Fruit fly (Drosophila melanogaster) whole organism, embryonic: Measurements from ENCODE around the gene ftz-f1.
A peak's percentile ranks its signal among the peaks of the same experiment; 100 is the strongest.

Experiments
- Aef1 ChIP-seq: fragments of 200-800 bp; sonication (Bioruptor generic); IDR thresholded peaks from 3 replicates; pipeline ENCODE4 v1.3.6; 2022; ENCODE audit warnings: missing biosample characterization, missing genetic modification characterization
- Bgb ChIP-seq: fragments of 200-800 bp; sonication (Bioruptor generic); IDR thresholded peaks from 2 replicates; pipeline ENCODE4 v1.3.6; 2022; ENCODE audit warnings: missing biosample characterization, missing genetic modification characterization; ENCODE audit not compliant: partially characterized antibody
- CG10274 ChIP-seq: fragments of 200-800 bp; sonication (Bioruptor generic); optimal IDR thresholded peaks from 3 replicates; lab custom pipeline; 2017; ENCODE audit warnings: missing biosample characterization, mild to moderate bottlenecking, missing genetic modification characterization
- CG10979 ChIP-seq: fragments of 200-800 bp; sonication (Bioruptor generic); optimal IDR thresholded peaks from 2 replicates; lab custom pipeline; 2018; ENCODE audit warnings: missing biosample characterization, mild to moderate bottlenecking, missing genetic modification characterization, moderate library complexity
- CG12219 ChIP-seq: fragments of 200-800 bp; sonication (Bioruptor generic); optimal IDR thresholded peaks from 3 replicates; lab custom pipeline; 2018; ENCODE audit warnings: missing biosample characterization, mild to moderate bottlenecking, missing genetic modification characterization
- CG13624 ChIP-seq: fragments of 200-800 bp; sonication (Bioruptor generic); optimal IDR thresholded peaks from 2 replicates; lab custom pipeline; 2016; ENCODE audit warnings: missing biosample characterization, missing genetic modification characterization
- CG14050 ChIP-seq: fragments of 200-800 bp; sonication (Bioruptor generic); IDR thresholded peaks from 3 replicates; pipeline ENCODE4 v1.3.6; 2022; ENCODE audit warnings: missing biosample characterization, missing genetic modification characterization
- CG14441 ChIP-seq: fragments of 200-800 bp; sonication (Bioruptor generic); IDR thresholded peaks from 2 replicates; pipeline ENCODE4 v1.3.6; 2022; ENCODE audit warnings: missing biosample characterization, missing genetic modification characterization
- CG14860 ChIP-seq: fragments of 200-800 bp; sonication (Bioruptor generic); IDR thresholded peaks from 3 replicates; pipeline ENCODE4 v1.3.6; 2022; ENCODE audit warnings: missing biosample characterization, missing genetic modification characterization; ENCODE audit not compliant: partially characterized antibody
- CG17328 ChIP-seq: fragments of 200-800 bp; sonication (Bioruptor generic); IDR thresholded peaks from 2 replicates; pipeline ENCODE4 v1.3.6; 2022; ENCODE audit warnings: missing biosample characterization, missing genetic modification characterization
- CG1832 ChIP-seq: fragments of 200-800 bp; sonication (Bioruptor generic); optimal IDR thresholded peaks from 2 replicates; lab custom pipeline; 2017; ENCODE audit warnings: missing biosample characterization, mild to moderate bottlenecking, missing genetic modification characterization, inconsistent platforms
- CG30403 ChIP-seq: fragments of 200-800 bp; sonication (Bioruptor generic); optimal IDR thresholded peaks from 3 replicates; lab custom pipeline; 2016; ENCODE audit warnings: missing biosample characterization, missing genetic modification characterization
- CG32532 ChIP-seq: fragments of 200-800 bp; sonication (Bioruptor generic); IDR thresholded peaks from 2 replicates; pipeline ENCODE4 v1.3.6; 2022; ENCODE audit warnings: missing biosample characterization, missing genetic modification characterization
- CG3281 ChIP-seq: fragments of 200-800 bp; sonication (Bioruptor generic); optimal IDR thresholded peaks from 3 replicates; lab custom pipeline; 2017; ENCODE audit warnings: missing biosample characterization, mild to moderate bottlenecking, missing genetic modification characterization
- CG4360 ChIP-seq: fragments of 200-800 bp; sonication (Bioruptor generic); IDR thresholded peaks from 2 replicates; pipeline ENCODE4 v1.3.6; 2022; ENCODE audit warnings: missing biosample characterization, missing genetic modification characterization
- CG4854 ChIP-seq: fragments of 200-800 bp; sonication (Bioruptor generic); optimal IDR thresholded peaks from 2 replicates; lab custom pipeline; 2016; ENCODE audit warnings: missing biosample characterization, missing genetic modification characterization, inconsistent platforms
- CG6254 ChIP-seq: fragments of 200-800 bp; sonication (Bioruptor generic); optimal IDR thresholded peaks from 3 replicates; lab custom pipeline; 2017; ENCODE audit warnings: mild to moderate bottlenecking, missing biosample characterization, missing genetic modification reagents, missing genetic modification characterization
- CG6689 ChIP-seq: fragments of 200-800 bp; sonication (Bioruptor generic); IDR thresholded peaks from 2 replicates; pipeline ENCODE4 v1.3.6; 2022; ENCODE audit warnings: missing biosample characterization, missing genetic modification characterization
- CG8290 ChIP-seq, 3 experiments: fragments of 200-800 bp; sonication (Bioruptor generic); optimal IDR thresholded peaks; 2 replicates each; lab custom pipeline; 2016 to 2019; ENCODE audit warnings: missing biosample characterization in 3 of 3, missing genetic modification characterization in 3 of 3, mild to moderate bottlenecking in 2 of 3, moderate library complexity in 1 of 3
- Camta ChIP-seq: fragments of 200-800 bp; sonication (Bioruptor generic); optimal IDR thresholded peaks from 2 replicates; lab custom pipeline; 2016; ENCODE audit warnings: missing biosample characterization, missing genetic modification characterization
- Dll ChIP-seq: fragments of 200-800 bp; sonication (Bioruptor generic); IDR thresholded peaks from 4 replicates; pipeline ENCODE4 v1.3.6; 2022; ENCODE audit warnings: missing biosample characterization, missing genetic modification characterization; ENCODE audit not compliant: partially characterized antibody
- Doc2 ChIP-seq: fragments of 200-800 bp; sonication (Bioruptor generic); IDR thresholded peaks from 2 replicates; pipeline ENCODE4 v1.3.6; 2022; ENCODE audit warnings: missing biosample characterization, missing genetic modification characterization
- Hr3 ChIP-seq: fragments of 200-800 bp; sonication (Bioruptor generic); optimal IDR thresholded peaks from 3 replicates; lab custom pipeline; 2016; ENCODE audit warnings: missing biosample characterization, missing genetic modification characterization
- Nf-YB ChIP-seq: fragments of 200-800 bp; sonication (Bioruptor generic); optimal IDR thresholded peaks from 3 replicates; lab custom pipeline; 2019; ENCODE audit warnings: missing biosample characterization, mild to moderate bottlenecking, missing genetic modification characterization, moderate library complexity
- Sox102F ChIP-seq: fragments of 200-800 bp; sonication (Bioruptor generic); optimal IDR thresholded peaks from 2 replicates; lab custom pipeline; 2018; ENCODE audit warnings: missing biosample characterization, mild to moderate bottlenecking, missing genetic modification characterization, moderate library complexity
- bab2 ChIP-seq: fragments of 200-800 bp; sonication (Bioruptor generic); optimal IDR thresholded peaks from 2 replicates; lab custom pipeline; 2016; ENCODE audit warnings: missing biosample characterization, missing genetic modification characterization
- bsh ChIP-seq, 2 experiments: fragments of 200-800 bp; sonication (Bioruptor generic); optimal IDR thresholded peaks; 2 replicates each; lab custom pipeline; 2017 to 2018; ENCODE audit warnings: mild to moderate bottlenecking in 2 of 2, missing biosample characterization in 2 of 2, missing genetic modification characterization in 2 of 2, moderate library complexity in 1 of 2
- btn ChIP-seq: fragments of 200-800 bp; sonication (Bioruptor generic); optimal IDR thresholded peaks from 2 replicates; lab custom pipeline; 2016; ENCODE audit warnings: missing biosample characterization, missing genetic modification characterization
- chinmo ChIP-seq: fragments of 200-800 bp; sonication (Bioruptor generic); IDR thresholded peaks from 4 replicates; pipeline ENCODE4 v1.3.6; 2022; ENCODE audit warnings: missing biosample characterization, missing genetic modification characterization; ENCODE audit not compliant: partially characterized antibody
- ci ChIP-seq: fragments of 200-800 bp; sonication (Bioruptor generic); IDR thresholded peaks from 3 replicates; pipeline ENCODE4 v1.3.6; 2022; ENCODE audit warnings: missing biosample characterization, missing genetic modification characterization
- cwo ChIP-seq: fragments of 200-800 bp; sonication (Bioruptor generic); optimal IDR thresholded peaks from 3 replicates; lab custom pipeline; 2017; ENCODE audit warnings: missing biosample characterization, missing genetic modification characterization, mild to moderate bottlenecking, moderate library complexity, missing genetic modification reagents
- fd64A ChIP-seq: fragments of 200-800 bp; sonication (Bioruptor generic); optimal IDR thresholded peaks from 3 replicates; lab custom pipeline; 2018; ENCODE audit warnings: missing biosample characterization, mild to moderate bottlenecking, missing genetic modification characterization
- gcm2 ChIP-seq: fragments of 200-800 bp; sonication (Bioruptor generic); optimal IDR thresholded peaks from 2 replicates; lab custom pipeline; 2016; ENCODE audit warnings: missing biosample characterization, missing genetic modification characterization
- grn ChIP-seq: fragments of 200-800 bp; sonication (Bioruptor generic); optimal IDR thresholded peaks from 3 replicates; lab custom pipeline; 2017; ENCODE audit warnings: missing biosample characterization, missing genetic modification characterization
- ham ChIP-seq: fragments of 200-800 bp; sonication (Bioruptor generic); IDR thresholded peaks from 2 replicates; pipeline ENCODE4 v1.3.6; 2022; ENCODE audit warnings: missing biosample characterization, missing genetic modification characterization
- knrl ChIP-seq: fragments of 200-800 bp; sonication (Bioruptor generic); IDR thresholded peaks from 3 replicates; pipeline ENCODE4 v1.3.6; 2022; ENCODE audit warnings: missing biosample characterization, missing genetic modification characterization; ENCODE audit not compliant: partially characterized antibody
- lbe ChIP-seq: fragments of 200-800 bp; sonication (Bioruptor generic); optimal IDR thresholded peaks from 2 replicates; lab custom pipeline; 2016; ENCODE audit warnings: missing biosample characterization, mild to moderate bottlenecking, missing genetic modification characterization
- lov ChIP-seq, 2 experiments: fragments of 200-800 bp in 1 of 2; fragments of >200 bp in 1 of 2; sonication (Bioruptor generic) in 1 of 2; IDR thresholded peaks in 1 of 2; optimal IDR thresholded peaks in 1 of 2; 2 replicates in 1 of 2; 3 replicates in 1 of 2; pipeline versions ENCODE4 v1.3.6 to Lab custom; 2017 to 2022; ENCODE audit warnings: missing biosample characterization in 1 of 2, missing genetic modification characterization in 1 of 2
- nom ChIP-seq: fragments of 200-800 bp; sonication (Bioruptor generic); optimal IDR thresholded peaks from 2 replicates; lab custom pipeline; 2017; ENCODE audit warnings: missing biosample characterization, missing genetic modification characterization, mild to moderate bottlenecking, moderate library complexity, missing genetic modification reagents
- row ChIP-seq: fragments of 200-800 bp; sonication (Bioruptor generic); IDR thresholded peaks from 3 replicates; pipeline ENCODE4 v1.3.6; 2022; ENCODE audit warnings: missing biosample characterization, missing genetic modification characterization
- salm ChIP-seq: fragments of 200-800 bp; sonication (Bioruptor generic); optimal IDR thresholded peaks from 2 replicates; lab custom pipeline; 2018; ENCODE audit warnings: missing biosample characterization, mild to moderate bottlenecking, missing genetic modification characterization
- sc ChIP-seq, 3 experiments: fragments of >200 bp in 2 of 3; fragments of 200-800 bp in 1 of 3; sonication (Bioruptor generic) in 1 of 3; optimal IDR thresholded peaks; 2 replicates in 2 of 3; 3 replicates in 1 of 3; lab custom pipeline; 2017; ENCODE audit warnings: mild to moderate bottlenecking in 1 of 3, missing biosample characterization in 1 of 3, missing genetic modification characterization in 1 of 3, missing genetic modification reagents in 1 of 3
- sens ChIP-seq: fragments of 200-800 bp; sonication (Bioruptor generic); peaks from one replicate; lab custom pipeline; 2016; ENCODE audit warnings: missing biosample characterization, missing genetic modification characterization
- sna ChIP-seq: fragments of 200-800 bp; sonication (Bioruptor generic); IDR thresholded peaks from 2 replicates; pipeline ENCODE4 v1.3.6; 2022; ENCODE audit warnings: missing biosample characterization, missing genetic modification characterization; ENCODE audit not compliant: partially characterized antibody
- sug ChIP-seq: fragments of 200-800 bp; optimal IDR thresholded peaks from 2 replicates; lab custom pipeline; 2019; ENCODE audit warnings: missing biosample characterization, mild to moderate bottlenecking, missing genetic modification characterization, moderate library complexity
- yki ChIP-seq: fragments of >200 bp; optimal IDR thresholded peaks from 3 replicates; lab custom pipeline; 2018

Gene ftz-f1

DNA sequence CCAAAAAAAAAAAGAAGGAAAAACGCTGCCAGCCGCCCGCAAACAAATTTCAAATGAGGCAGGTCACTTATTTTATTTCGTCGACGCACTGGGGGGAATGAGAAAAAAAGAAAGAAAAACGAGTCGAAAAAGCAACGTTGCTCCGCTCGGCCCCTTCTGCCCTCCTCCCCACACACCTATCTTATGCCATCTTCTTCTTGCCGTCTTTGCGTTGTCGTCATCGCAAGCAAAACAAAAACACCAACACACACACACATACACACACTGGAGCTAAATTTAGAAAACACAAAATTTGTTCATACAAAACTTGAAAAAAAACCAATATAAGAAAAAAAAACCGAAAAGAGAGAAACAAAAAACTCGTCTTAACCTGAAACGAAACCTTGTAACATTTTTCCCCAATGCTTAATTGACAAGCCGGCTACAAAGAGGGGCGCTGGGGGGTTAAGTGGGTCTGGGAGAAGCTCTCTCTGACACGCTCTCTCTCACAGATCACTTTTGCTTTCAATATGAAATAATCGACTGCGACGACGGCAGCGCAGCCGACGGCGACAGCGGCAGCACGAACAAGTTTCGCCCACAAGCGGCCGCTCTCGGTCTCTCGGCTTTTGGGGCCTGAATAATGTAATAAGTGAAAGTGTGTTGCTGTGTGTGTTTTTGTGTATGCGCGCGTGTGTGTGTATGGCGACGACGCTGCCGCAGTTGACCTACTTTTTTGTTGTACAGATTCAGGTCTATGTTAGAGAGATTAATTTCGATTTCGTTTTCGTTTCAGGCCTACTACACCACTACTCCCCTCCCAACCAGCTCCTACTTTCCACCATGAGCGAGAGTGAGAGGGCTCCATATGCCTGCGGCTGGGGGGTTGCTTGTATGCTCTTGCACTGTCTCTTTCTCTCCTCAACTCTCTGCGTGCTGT lies 29.8 kb downstream of the ftz-f1 start (continued):
- TF ChIP-seq cwo (GFP tag; lab: Kevin White, UChicago) (peak; percentile 24), CG14860 (no peak), Bgb (GFP tag; lab: Robert Waterston, UW) (0 out of 2 replicates have a peak, but pooled peaks have one; percentile 28), CG3281 (GFP tag; lab: Kevin White, UChicago) (no peak), CG6689 (no peak), CG10274 (GFP tag; lab: Kevin White, UChicago) (no peak), fd64A (GFP tag; lab: Kevin White, UChicago) (peak; percentile 55), ham (GFP tag; lab: Robert Waterston, UW) (no peak), lbe (GFP tag; lab: Kevin White, UChicago) (peak; percentile 39), CG4360 (GFP tag; lab: Robert Waterston, UW) (peak; percentile 81), knrl (GFP tag; lab: Robert Waterston, UW) (no peak), grn (GFP tag; lab: Kevin White, UChicago) (peak; percentile 82), Sox102F (GFP tag; lab: Kevin White, UChicago) (peak; percentile 8), sens (peak; percentile 89), sc (optimal IDR thresholded peaks at IDR 0.05; lab: Kevin White, UChicago) (no peak), sc (GFP tag; optimal IDR thresholded peaks at IDR 0.05; lab: Kevin White, UChicago) (peak; percentile 59), CG12219 (GFP tag; lab: Kevin White, UChicago) (no peak), CG8290 (GFP tag; optimal IDR thresholded peaks at IDR 0.05; lab: Kevin White, UChicago) (no peak), CG8290 (tag; optimal IDR thresholded peaks at IDR 0.05; lab: Kevin White, UChicago) (peak; percentile 13 to 49), CG14050 (GFP tag; lab: Robert Waterston, UW) (no peak), CG17328 (GFP tag; lab: Robert Waterston, UW) (0 out of 2 replicates have a peak, but pooled peaks have one; percentile 26), CG30403 (GFP tag; lab: Kevin White, UChicago) (no peak), CG4854 (GFP tag; lab: Kevin White, UChicago) (no peak), Camta (GFP tag; lab: Kevin White, UChicago) (no peak), nom (GFP tag; lab: Kevin White, UChicago) (peak; percentile 82), yki (lab: Kevin White, UChicago) (peak; percentile 2), Doc2 (GFP tag; lab: Robert Waterston, UW) (no peak), bab2 (GFP tag; lab: Kevin White, UChicago) (no peak), btn (GFP tag; lab: Kevin White, UChicago) (no peak), chinmo (GFP tag; lab: Robert Waterston, UW) (peak; percentile 95; the same call in 3 of the 4 replicates), CG6254 (GFP tag; lab: Kevin White, UChicago) (peak; percentile 55), bsh (GFP tag; optimal IDR thresholded peaks at IDR 0.05; lab: Kevin White, UChicago) (peak; percentile 8 to 44), CG14441 (GFP tag; lab: Robert Waterston, UW) (peak; percentile 54), CG32532 (GFP tag; lab: Robert Waterston, UW) (no peak), CG1832 (GFP tag; lab: Kevin White, UChicago) (peak; percentile 87), lov (optimal IDR thresholded peaks at IDR 0.05; lab: Kevin White, UChicago) (no peak), lov (GFP tag; IDR thresholded peaks at IDR 0.05; lab: Robert Waterston, UW) (peak; percentile 68; the same call in 1 of the 3 replicates), sna (GFP tag; lab: Robert Waterston, UW) (0 out of 2 replicates have a peak, but pooled peaks have one; percentile 42), CG13624 (peak; percentile 8), ci (GFP tag; lab: Robert Waterston, UW) (peak; percentile 55; the same call in 2 of the 3 replicates), CG10979 (peak; percentile 18), sug (tag; lab: Kevin White, UChicago) (peak; percentile 85), Aef1 (GFP tag; lab: Robert Waterston, UW) (peak; percentile 82), gcm2 (GFP tag; lab: Kevin White, UChicago) (no peak), Hr3 (GFP tag; lab: Kevin White, UChicago) (peak; percentile 92), Dll (GFP tag; lab: Robert Waterston, UW) (0 out of 4 replicates have a peak, but pooled peaks have one; percentile 13), row (GFP tag; lab: Robert Waterston, UW) (peak; percentile 21; the same call in 1 of the 3 replicates), salm (peak; percentile 50), Nf-YB (GFP tag; lab: Kevin White, UChicago) (peak; percentile 35)
